Worm (Caenorhabditis elegans) whole organism, early embryonic: Measurements from ENCODE around the gene cogc-6.
A peak's percentile ranks its signal among the peaks of the same experiment; 100 is the strongest.

Experiments
- B0310.2 ChIP-seq: sonication (generic microtip); optimal IDR thresholded peaks from 2 replicates; lab custom pipeline; 2016; ENCODE audit warnings: mild to moderate bottlenecking, missing genetic modification characterization, missing compliant biosample characterization
- F13C5.2 ChIP-seq: sonication (generic microtip); optimal IDR thresholded peaks from 2 replicates; lab custom pipeline; 2017; ENCODE audit warnings: mild to moderate bottlenecking, missing genetic modification characterization, inconsistent platforms, missing compliant biosample characterization
- aly-1 ChIP-seq: sonication (generic microtip); optimal IDR thresholded peaks from 2 replicates; lab custom pipeline; 2016; ENCODE audit warnings: missing genetic modification characterization, missing compliant biosample characterization
- ama-1 ChIP-seq: fragments of 150-350 bp; optimal IDR thresholded peaks from 2 replicates; lab custom pipeline; 2014
- ceh-13 ChIP-seq: fragments of 200-800 bp; sonication (Bioruptor generic); optimal IDR thresholded peaks from 2 replicates; lab custom pipeline; 2018; ENCODE audit warnings: mild to moderate bottlenecking, missing genetic modification characterization, missing compliant biosample characterization
- ets-7 ChIP-seq: sonication (generic microtip); optimal IDR thresholded peaks from 2 replicates; lab custom pipeline; 2016; ENCODE audit warnings: missing genotype, missing genetic modification characterization, missing compliant biosample characterization
- flt-1 ChIP-seq: fragments of 200-800 bp; sonication (Bioruptor generic); IDR thresholded peaks from 2 replicates; pipeline ENCODE4 v1.3.6; 2022; ENCODE audit warnings: missing genetic modification characterization, missing compliant biosample characterization
- hmg-4 ChIP-seq: fragments of 200-800 bp; sonication (Bioruptor generic); optimal IDR thresholded peaks from 2 replicates; lab custom pipeline; 2018; ENCODE audit warnings: mild to moderate bottlenecking, missing genetic modification characterization, missing compliant biosample characterization
- hnd-1 ChIP-seq: sonication (generic microtip); optimal IDR thresholded peaks from 2 replicates; lab custom pipeline; 2016; ENCODE audit warnings: missing genetic modification characterization, missing compliant biosample characterization
- pes-1 ChIP-seq: fragments of 200-800 bp; sonication (Bioruptor generic); IDR thresholded peaks from 2 replicates; pipeline ENCODE4 v1.3.6; 2022; ENCODE audit warnings: missing genetic modification reagents, missing genetic modification characterization, missing compliant biosample characterization
- sea-1 ChIP-seq: fragments of 200-800 bp; sonication (Bioruptor generic); conservative IDR thresholded peaks from 2 replicates; pipeline ENCODE4 v1.3.6; 2022; ENCODE audit warnings: missing genetic modification characterization, missing compliant biosample characterization
- tbx-11 ChIP-seq: fragments of 200-800 bp; sonication (Bioruptor generic); IDR thresholded peaks from 2 replicates; pipeline ENCODE4 v1.3.6; 2022; ENCODE audit warnings: missing genetic modification characterization, missing compliant biosample characterization
- tbx-37 ChIP-seq: fragments of 200-800 bp; sonication (Bioruptor generic); conservative IDR thresholded peaks from 2 replicates; pipeline ENCODE4 v1.3.6; 2022; ENCODE audit warnings: missing genetic modification reagents, missing genetic modification characterization, missing compliant biosample characterization
- tra-4 ChIP-seq: sonication (generic microtip); optimal IDR thresholded peaks from 2 replicates; lab custom pipeline; 2017; ENCODE audit warnings: missing genetic modification characterization, missing compliant biosample characterization

DNA sequence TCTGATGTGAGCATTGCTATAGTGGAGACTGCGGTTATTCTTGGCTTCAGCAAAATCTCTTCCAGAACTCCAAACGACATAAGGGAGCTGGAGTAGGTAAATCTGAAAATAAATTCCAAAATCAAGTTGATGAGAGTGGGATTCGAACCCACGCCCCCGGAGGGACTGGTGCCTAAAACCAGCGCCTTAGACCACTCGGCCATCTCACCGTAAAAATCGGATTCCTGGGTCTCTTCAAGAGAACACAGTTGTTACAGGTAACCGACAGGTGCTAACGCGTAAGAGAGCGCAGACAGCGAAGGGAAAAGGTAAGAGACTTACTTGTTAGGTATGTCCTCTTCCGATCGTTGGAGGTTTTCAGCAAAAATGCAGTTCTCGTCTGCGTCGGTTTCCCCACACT is 14.2 kb upstream of the cogc-6 start:
- no peak for TF ChIP-seq pes-1 (GFP tag; lab: Robert Waterston, UW)
- TF ChIP-seq B0310.2: no peak
- TF ChIP-seq flt-1 (GFP tag; lab: Robert Waterston, UW): no peak
- TF ChIP-seq ceh-13 (GFP tag; lab: Kevin White, UChicago): peak; percentile 22
- no peak for TF ChIP-seq ama-1 (lab: Kevin White, UChicago)
- TF ChIP-seq hmg-4 (GFP tag; lab: Kevin White, UChicago): no peak
- no peak for TF ChIP-seq ets-7 (tag; lab: Kevin White, UChicago)
- no peak for TF ChIP-seq F13C5.2 (tag; lab: Kevin White, UChicago)
- peak; percentile 3 for TF ChIP-seq hnd-1 (tag; lab: Kevin White, UChicago)
- TF ChIP-seq tbx-37 (GFP tag; lab: Robert Waterston, UW): no peak
- TF ChIP-seq sea-1: peak; percentile 68; the same call in 1 of the 2 replicates
- peak; percentile 30 for TF ChIP-seq aly-1 (tag; lab: Kevin White, UChicago)
- TF ChIP-seq tra-4 (tag; lab: Kevin White, UChicago): peak; percentile 27
- TF ChIP-seq tbx-11 (GFP tag; lab: Robert Waterston, UW): 0 out of 2 replicates have a peak, but pooled peaks have one; percentile 48
